Worm (Caenorhabditis elegans) whole organism, mixed stage, embryonic: ENCODE results near the gene cwp-4.

Experiments
- M03D4.4 ChIP-seq: sonication (generic microtip); optimal IDR thresholded peaks from 2 replicates; lab custom pipeline; 2017; ENCODE audit warnings: mild to moderate bottlenecking, missing genetic modification characterization, missing compliant biosample characterization
- bed-3 ChIP-seq: fragments of 200-800 bp; sonication (Bioruptor generic); optimal IDR thresholded peaks from 3 replicates; lab custom pipeline; 2018; ENCODE audit warnings: mild to moderate bottlenecking, missing genetic modification characterization, moderate library complexity, missing compliant biosample characterization
- blmp-1 ChIP-seq: fragments of 150-350 bp; optimal IDR thresholded peaks from 2 replicates; lab custom pipeline; 2014; ENCODE audit warnings: missing biosample characterization, missing genetic modification characterization
- ceh-39 ChIP-seq: fragments of 150-350 bp; optimal IDR thresholded peaks from 2 replicates; lab custom pipeline; 2014; ENCODE audit warnings: missing biosample characterization, missing genetic modification characterization
- ceh-43 ChIP-seq: fragments of 200-800 bp; sonication (Bioruptor generic); optimal IDR thresholded peaks from 2 replicates; lab custom pipeline; 2018; ENCODE audit warnings: mild to moderate bottlenecking, missing genetic modification characterization, moderate library complexity, missing compliant biosample characterization
- ces-1 ChIP-seq: fragments of 150-350 bp; optimal IDR thresholded peaks from 2 replicates; lab custom pipeline; 2014; ENCODE audit warnings: missing biosample characterization, missing genetic modification reagents, missing genetic modification characterization
- cnd-1 ChIP-seq: fragments of 200-800 bp; sonication (Bioruptor generic); optimal IDR thresholded peaks from 2 replicates; lab custom pipeline; 2018; ENCODE audit warnings: mild to moderate bottlenecking, missing genetic modification characterization, missing compliant biosample characterization
- elt-1 ChIP-seq: sonication (generic microtip); optimal IDR thresholded peaks from 2 replicates; lab custom pipeline; 2017; ENCODE audit warnings: missing genetic modification characterization, mild to moderate bottlenecking, missing compliant biosample characterization, antibody characterized with exemption, moderate library complexity, borderline replicate concordance; ENCODE audit not compliant: insufficient read depth
- elt-3 ChIP-seq: fragments of 150-350 bp; optimal IDR thresholded peaks from 2 replicates; lab custom pipeline; 2014; ENCODE audit warnings: missing biosample characterization, missing genetic modification characterization
- flh-1 ChIP-seq: fragments of 200-800 bp; sonication (Bioruptor generic); optimal IDR thresholded peaks from 2 replicates; lab custom pipeline; 2018; ENCODE audit warnings: mild to moderate bottlenecking, missing genetic modification characterization, moderate library complexity, missing compliant biosample characterization
- ham-2 ChIP-seq: fragments of 200-800 bp; sonication (Bioruptor generic); optimal IDR thresholded peaks from 2 replicates; lab custom pipeline; 2018; ENCODE audit warnings: mild to moderate bottlenecking, missing genetic modification characterization, missing compliant biosample characterization
- hlh-1 ChIP-seq: fragments of 150-350 bp; optimal IDR thresholded peaks from 2 replicates; lab custom pipeline; 2014; ENCODE audit warnings: missing biosample characterization, missing genetic modification reagents, missing genetic modification characterization
- lin-32 ChIP-seq: fragments of 200-800 bp; sonication (Bioruptor generic); optimal IDR thresholded peaks from 2 replicates; lab custom pipeline; 2018; ENCODE audit warnings: mild to moderate bottlenecking, missing genetic modification characterization, missing compliant biosample characterization
- lsy-2 ChIP-seq: fragments of 150-350 bp; optimal IDR thresholded peaks from 2 replicates; lab custom pipeline; 2014; ENCODE audit warnings: missing biosample characterization, missing genetic modification characterization
- mab-5 ChIP-seq: fragments of 150-350 bp; optimal IDR thresholded peaks from 2 replicates; lab custom pipeline; 2014; ENCODE audit warnings: missing biosample characterization, missing genetic modification characterization
- mep-1 ChIP-seq: fragments of 150-350 bp; optimal IDR thresholded peaks from 2 replicates; lab custom pipeline; 2017; ENCODE audit warnings: missing biosample characterization, missing genetic modification reagents, missing genetic modification characterization, inconsistent platforms
- mls-2 ChIP-seq: sonication (generic microtip); optimal IDR thresholded peaks from 2 replicates; lab custom pipeline; 2016; ENCODE audit warnings: mild to moderate bottlenecking, missing genetic modification characterization, moderate library complexity, missing compliant biosample characterization
- nhr-12 ChIP-seq: fragments of 150-350 bp; optimal IDR thresholded peaks from 2 replicates; lab custom pipeline; 2014; ENCODE audit warnings: missing biosample characterization, missing genetic modification characterization
- nhr-237 ChIP-seq: fragments of 150-350 bp; optimal IDR thresholded peaks from 2 replicates; lab custom pipeline; 2014; ENCODE audit warnings: missing biosample characterization, missing genetic modification characterization
- nhr-28 ChIP-seq: fragments of 150-350 bp; optimal IDR thresholded peaks from 2 replicates; lab custom pipeline; 2014; ENCODE audit warnings: missing biosample characterization, missing genetic modification characterization
- nhr-76 ChIP-seq: sonication (generic microtip); optimal IDR thresholded peaks from 2 replicates; lab custom pipeline; 2017; ENCODE audit warnings: missing biosample characterization, missing genetic modification characterization
- pha-4 ChIP-seq: fragments of 150-350 bp; optimal IDR thresholded peaks from 2 replicates; lab custom pipeline; 2018; ENCODE audit warnings: missing biosample characterization, missing genetic modification reagents, missing genetic modification characterization
- sem-2 ChIP-seq: fragments of 200-800 bp; sonication (Bioruptor generic); optimal IDR thresholded peaks from 2 replicates; lab custom pipeline; 2018; ENCODE audit warnings: mild to moderate bottlenecking, missing genetic modification characterization, missing compliant biosample characterization
- snpc-4 ChIP-seq: fragments of 150-350 bp; optimal IDR thresholded peaks from 2 replicates; lab custom pipeline; 2014; ENCODE audit warnings: missing biosample characterization, missing genetic modification characterization
- tbx-8 ChIP-seq: fragments of 200-800 bp; sonication (Bioruptor generic); optimal IDR thresholded peaks from 2 replicates; lab custom pipeline; 2018; ENCODE audit warnings: mild to moderate bottlenecking, missing genetic modification characterization, moderate library complexity, missing compliant biosample characterization
- unc-120 ChIP-seq: sonication (generic microtip); optimal IDR thresholded peaks from 2 replicates; lab custom pipeline; 2017; ENCODE audit warnings: missing genetic modification characterization, missing compliant biosample characterization; ENCODE audit not compliant: poor library complexity, severe bottlenecking
- unc-39 ChIP-seq: fragments of 150-350 bp; optimal IDR thresholded peaks from 2 replicates; lab custom pipeline; 2014; ENCODE audit warnings: missing biosample characterization, missing genetic modification characterization
- zip-8 ChIP-seq: fragments of 150-350 bp; optimal IDR thresholded peaks from 2 replicates; lab custom pipeline; 2014; ENCODE audit warnings: missing biosample characterization, missing genetic modification characterization
- ztf-11 ChIP-seq: fragments of 150-350 bp; optimal IDR thresholded peaks from 2 replicates; lab custom pipeline; 2014; ENCODE audit warnings: missing biosample characterization, missing genetic modification characterization

cwp-4 gene

ce11 chrV:5026438-5026837, 27.0 kb upstream of the cwp-4 start:
- no peak for TF ChIP-seq elt-3 (tag; lab: Kevin White, UChicago)
- no peak for TF ChIP-seq zip-8 (tag; lab: Kevin White, UChicago)
- no peak for TF ChIP-seq blmp-1
- no peak for TF ChIP-seq elt-1 (tag; lab: Kevin White, UChicago)
- no peak for TF ChIP-seq M03D4.4

- peak; percentile 43 for TF ChIP-seq elt-3 (tag; lab: Kevin White, UChicago)
- TF ChIP-seq lsy-2 (tag; lab: Kevin White, UChicago): no peak
- TF ChIP-seq, all 35 proteins: peak for 1
These were observed 25.8 kb upstream of the cwp-4 start, which contains the start of gene cpt-4 for ce11 chrV:5027640-5028039. Gene cpt-4, minus strand, starts transcription at chrV:5027723.

- no peak for TF ChIP-seq mep-1
- no peak for TF ChIP-seq mab-5 (tag; lab: Kevin White, UChicago)
- TF ChIP-seq nhr-12 (tag; lab: Kevin White, UChicago): no peak
- no peak for TF ChIP-seq tbx-8 (GFP tag; lab: Kevin White, UChicago)
- TF ChIP-seq snpc-4 (tag; lab: Kevin White, UChicago): no peak
- no peak for TF ChIP-seq ham-2 (GFP tag; lab: Kevin White, UChicago)
- no peak for TF ChIP-seq lin-32
- no peak for TF ChIP-seq unc-39 (tag; lab: Kevin White, UChicago)
These were observed 23.2 kb upstream of the cwp-4 start for ce11 chrV:5030212-5030611.

- TF ChIP-seq lsy-2 (tag; lab: Kevin White, UChicago) (no peak), ceh-39 (tag; lab: Kevin White, UChicago) (no peak), unc-39 (tag; lab: Kevin White, UChicago) (no peak), ztf-11 (tag; lab: Kevin White, UChicago) (no peak), nhr-237 (tag; lab: Kevin White, UChicago) (no peak), ces-1 (GFP tag; lab: Kevin White, UChicago) (no peak)
- TF ChIP-seq, all 35 proteins: peak for 0
These were observed 22.7 kb upstream of the cwp-4 start, which contains the start of gene swt-7 for ce11 chrV:5030715-5031114. Gene swt-7, minus strand, starts transcription at chrV:5030815.

- TF ChIP-seq flh-1 (GFP tag; lab: Kevin White, UChicago) (no peak), sem-2 (GFP tag; lab: Kevin White, UChicago) (no peak), unc-120 (tag; lab: Kevin White, UChicago) (no peak), ceh-43 (GFP tag; lab: Kevin White, UChicago) (no peak), blmp-1 (no peak), elt-3 (tag; lab: Kevin White, UChicago) (no peak), M03D4.4 (no peak), mab-5 (tag; lab: Kevin White, UChicago) (no peak), hlh-1 (no peak)
These were observed 21.7 kb upstream of the cwp-4 start for ce11 chrV:5031764-5032163.

ce11 chrV:5032176-5032575, 21.3 kb upstream of the cwp-4 start:
- TF ChIP-seq flh-1 (GFP tag; lab: Kevin White, UChicago) (no peak), hlh-1 (peak; percentile 29)

ce11 chrV:5033099-5033498, 20.3 kb upstream of the cwp-4 start, which contains the start of gene K11D12.13:
Gene K11D12.13, plus strand, starts transcription at chrV:5033399.
- TF ChIP-seq mab-5 (tag; lab: Kevin White, UChicago) (no peak), snpc-4 (tag; lab: Kevin White, UChicago) (no peak)

- TF ChIP-seq bed-3 (GFP tag; lab: Kevin White, UChicago) (no peak), elt-1 (tag; lab: Kevin White, UChicago) (no peak), snpc-4 (tag; lab: Kevin White, UChicago) (no peak), zip-8 (tag; lab: Kevin White, UChicago) (no peak), nhr-76 (no peak), lin-32 (no peak), nhr-28 (no peak), unc-120 (tag; lab: Kevin White, UChicago) (no peak), mls-2 (tag; lab: Kevin White, UChicago) (no peak), nhr-12 (tag; lab: Kevin White, UChicago) (no peak), pha-4 (tag; lab: Kevin White, UChicago) (no peak), ztf-11 (tag; lab: Kevin White, UChicago) (no peak), cnd-1 (no peak), unc-39 (tag; lab: Kevin White, UChicago) (no peak), hlh-1 (no peak), ceh-39 (tag; lab: Kevin White, UChicago) (no peak)
These were observed 18.4 kb upstream of the cwp-4 start, which contains the start of gene K11D12.6 for ce11 chrV:5035058-5035457. Gene K11D12.6, minus strand, starts transcription at chrV:5035158.
